Worm (Caenorhabditis elegans) whole organism, L1 larva: ENCODE data around the gene srw-137.

Source experiments
- alr-1 ChIP-seq: fragments of 200-800 bp; sonication (Bioruptor generic); optimal IDR thresholded peaks from 2 replicates; lab custom pipeline; 2018; ENCODE audit warnings: borderline replicate concordance, mild to moderate bottlenecking, missing genetic modification characterization, missing compliant biosample characterization
- ama-1 ChIP-seq: fragments of 150-350 bp; optimal IDR thresholded peaks from 2 replicates; lab custom pipeline; 2014
- ces-1 ChIP-seq: fragments of 150-350 bp; optimal IDR thresholded peaks from 2 replicates; lab custom pipeline; 2014; ENCODE audit warnings: missing biosample characterization, missing genetic modification reagents, missing genetic modification characterization
- egl-27 ChIP-seq, 2 experiments: fragments of 150-350 bp in 1 of 2; sonication (generic microtip); optimal IDR thresholded peaks; 3 replicates each; lab custom pipeline; 2017 to 2018; ENCODE audit warnings: missing biosample characterization in 2 of 2, missing genetic modification characterization in 2 of 2, missing genetic modification reagents in 2 of 2
- fkh-10 ChIP-seq: sonication (generic microtip); optimal IDR thresholded peaks from 2 replicates; lab custom pipeline; 2017; ENCODE audit warnings: missing biosample characterization, missing genetic modification reagents, missing genetic modification characterization
- hlh-4 ChIP-seq: sonication (generic microtip); optimal IDR thresholded peaks from 2 replicates; lab custom pipeline; 2016; ENCODE audit warnings: mild to moderate bottlenecking, missing genetic modification characterization, missing compliant biosample characterization
- lin-39 ChIP-seq: fragments of 150-350 bp; optimal IDR thresholded peaks from 2 replicates; lab custom pipeline; 2014; ENCODE audit warnings: missing biosample characterization, missing genetic modification reagents, missing genetic modification characterization
- nhr-11 ChIP-seq: fragments of 150-350 bp; optimal IDR thresholded peaks from 2 replicates; lab custom pipeline; 2014; ENCODE audit warnings: missing biosample characterization, missing genetic modification characterization
- skn-1 ChIP-seq: fragments of 150-350 bp; optimal IDR thresholded peaks from 2 replicates; lab custom pipeline; 2014; ENCODE audit warnings: missing biosample characterization, missing genetic modification characterization
- sptf-1 ChIP-seq: fragments of 150-350 bp; optimal IDR thresholded peaks from 2 replicates; lab custom pipeline; 2014; ENCODE audit warnings: missing biosample characterization, missing genetic modification characterization
- tbx-2 ChIP-seq: sonication (generic microtip); optimal IDR thresholded peaks from 2 replicates; lab custom pipeline; 2016; ENCODE audit warnings: missing genetic modification characterization, missing compliant biosample characterization
- zag-1 ChIP-seq: fragments of 150-350 bp; optimal IDR thresholded peaks from 2 replicates; lab custom pipeline; 2014; ENCODE audit warnings: missing biosample characterization, missing genetic modification characterization

ce11 chrV:2979978-2980377, 36.2 kb upstream of the srw-137 start, which contains the start of gene srw-118:
- TF ChIP-seq fkh-10 (GFP tag; lab: Kevin White, UChicago) (no peak), skn-1 (tag; lab: Kevin White, UChicago) (no peak), lin-39 (no peak), nhr-11 (tag; lab: Kevin White, UChicago) (no peak), ama-1 (lab: Kevin White, UChicago) (no peak), ces-1 (no peak), sptf-1 (tag; lab: Kevin White, UChicago) (no peak), alr-1 (no peak), zag-1 (tag; lab: Kevin White, UChicago) (no peak), egl-27 (tag; optimal IDR thresholded peaks at IDR 0.05; lab: Kevin White, UChicago) (no peak), hlh-4 (tag; lab: Kevin White, UChicago) (no peak), tbx-2 (tag; lab: Kevin White, UChicago) (no peak)
